Fruit fly (Drosophila melanogaster) whole organism, embryonic: ENCODE data around the gene Csk.

Experiments used
- Bdp1 ChIP-seq: fragments of 200-800 bp; sonication (Bioruptor generic); optimal IDR thresholded peaks from 3 replicates; lab custom pipeline; 2016; ENCODE audit warnings: missing biosample characterization, missing genetic modification characterization
- CG10274 ChIP-seq: fragments of 200-800 bp; sonication (Bioruptor generic); optimal IDR thresholded peaks from 3 replicates; lab custom pipeline; 2017; ENCODE audit warnings: missing biosample characterization, mild to moderate bottlenecking, missing genetic modification characterization
- CG10431 ChIP-seq: fragments of 200-800 bp; sonication (Bioruptor generic); optimal IDR thresholded peaks from 3 replicates; lab custom pipeline; 2018; ENCODE audit warnings: missing biosample characterization, mild to moderate bottlenecking, missing genetic modification characterization
- CG12155 ChIP-seq: fragments of 200-800 bp; sonication (Bioruptor generic); optimal IDR thresholded peaks from 3 replicates; lab custom pipeline; 2016; ENCODE audit warnings: missing biosample characterization, missing genetic modification characterization
- CG13296 ChIP-seq: fragments of 200-800 bp; sonication (Bioruptor generic); optimal IDR thresholded peaks from 3 replicates; lab custom pipeline; 2018; ENCODE audit warnings: missing biosample characterization, mild to moderate bottlenecking, missing genetic modification characterization
- CG13424 ChIP-seq: fragments of 200-800 bp; sonication (Bioruptor generic); optimal IDR thresholded peaks from 2 replicates; lab custom pipeline; 2019; ENCODE audit warnings: missing biosample characterization, mild to moderate bottlenecking, missing genetic modification characterization, moderate library complexity
- CG1603 ChIP-seq: fragments of 200-800 bp; sonication (Bioruptor generic); optimal IDR thresholded peaks from 2 replicates; lab custom pipeline; 2019; ENCODE audit warnings: missing biosample characterization, mild to moderate bottlenecking, missing genetic modification characterization, moderate library complexity
- CG2116 ChIP-seq: fragments of 200-800 bp; sonication (Bioruptor generic); optimal IDR thresholded peaks from 3 replicates; lab custom pipeline; 2018; ENCODE audit warnings: missing biosample characterization, mild to moderate bottlenecking, missing genetic modification characterization
- CG2202 ChIP-seq: fragments of 200-800 bp; sonication (Bioruptor generic); optimal IDR thresholded peaks from 2 replicates; lab custom pipeline; 2018; ENCODE audit warnings: missing biosample characterization, mild to moderate bottlenecking, missing genetic modification characterization
- CG31365 ChIP-seq: fragments of 200-800 bp; sonication (Bioruptor generic); optimal IDR thresholded peaks from 2 replicates; lab custom pipeline; 2018; ENCODE audit warnings: missing biosample characterization, mild to moderate bottlenecking, missing genetic modification characterization
- CG3847 ChIP-seq: fragments of 200-800 bp; sonication (Bioruptor generic); IDR thresholded peaks from 2 replicates; pipeline ENCODE4 v1.3.6; 2022; ENCODE audit warnings: missing biosample characterization, missing genetic modification characterization
- CG4282 ChIP-seq: fragments of 200-800 bp; sonication (Bioruptor generic); optimal IDR thresholded peaks from 2 replicates; lab custom pipeline; 2016; ENCODE audit warnings: missing biosample characterization, missing genetic modification characterization
- CG7357 ChIP-seq: fragments of 200-800 bp; sonication (Bioruptor generic); IDR thresholded peaks from 3 replicates; pipeline ENCODE4 v1.3.6; 2022; ENCODE audit warnings: missing biosample characterization, missing genetic modification characterization
- CG7928 ChIP-seq: fragments of 200-800 bp; sonication (Bioruptor generic); optimal IDR thresholded peaks from 2 replicates; lab custom pipeline; 2017; ENCODE audit warnings: missing biosample characterization, mild to moderate bottlenecking, missing genetic modification characterization
- CG8388 ChIP-seq: fragments of 200-800 bp; sonication (Bioruptor generic); optimal IDR thresholded peaks from 2 replicates; lab custom pipeline; 2019; ENCODE audit warnings: missing biosample characterization, mild to moderate bottlenecking, missing genetic modification characterization, moderate library complexity
- CG9876 ChIP-seq: fragments of 200-800 bp; sonication (Bioruptor generic); optimal IDR thresholded peaks from 2 replicates; lab custom pipeline; 2016; ENCODE audit warnings: missing biosample characterization, missing genetic modification characterization
- Dad ChIP-seq: fragments of 200-800 bp; sonication (Bioruptor generic); optimal IDR thresholded peaks from 3 replicates; lab custom pipeline; 2016; ENCODE audit warnings: missing biosample characterization, missing genetic modification characterization
- Dip2 ChIP-seq: fragments of 200-800 bp; sonication (Bioruptor generic); IDR thresholded peaks from 2 replicates; pipeline ENCODE4 v1.3.6; 2022; ENCODE audit warnings: missing biosample characterization, missing genetic modification characterization
- Dip3 ChIP-seq: fragments of 200-800 bp; sonication (Bioruptor generic); optimal IDR thresholded peaks from 3 replicates; lab custom pipeline; 2016; ENCODE audit warnings: missing biosample characterization, missing genetic modification characterization
- Eip74EF ChIP-seq, 2 experiments: fragments of 200-800 bp in 1 of 2; fragments of >200 bp in 1 of 2; sonication (Bioruptor generic) in 1 of 2; optimal IDR thresholded peaks; 2 replicates each; lab custom pipeline; 2017 to 2019; ENCODE audit warnings: missing biosample characterization in 2 of 2, missing genetic modification characterization in 2 of 2, mild to moderate bottlenecking in 1 of 2, moderate library complexity in 1 of 2
- HHEX ChIP-seq: fragments of 200-800 bp; sonication (Bioruptor generic); optimal IDR thresholded peaks from 3 replicates; lab custom pipeline; 2017; ENCODE audit warnings: missing biosample characterization, mild to moderate bottlenecking, missing genetic modification characterization, missing genetic modification reagents
- Myb ChIP-seq: fragments of 200-800 bp; sonication (Bioruptor generic); optimal IDR thresholded peaks from 2 replicates; lab custom pipeline; 2016; ENCODE audit warnings: missing biosample characterization, missing genetic modification characterization
- NfI ChIP-seq: fragments of 200-800 bp; sonication (Bioruptor generic); optimal IDR thresholded peaks from 3 replicates; lab custom pipeline; 2018; ENCODE audit warnings: missing biosample characterization, mild to moderate bottlenecking, missing genetic modification characterization, moderate library complexity
- Pdp1 ChIP-seq, 2 experiments: fragments of 200-800 bp; sonication (Bioruptor generic); optimal IDR thresholded peaks; 3 replicates each; lab custom pipeline; 2016; ENCODE audit warnings: missing biosample characterization in 2 of 2, missing genetic modification characterization in 2 of 2, mild to moderate bottlenecking in 1 of 2, moderate library complexity in 1 of 2
- Rfx ChIP-seq: fragments of 200-800 bp; sonication (Bioruptor generic); IDR thresholded peaks from 2 replicates; pipeline ENCODE4 v1.3.6; 2022; ENCODE audit warnings: missing biosample characterization, missing genetic modification characterization
- Sry-δ ChIP-seq: fragments of 200-800 bp; sonication (Bioruptor generic); optimal IDR thresholded peaks from 2 replicates; lab custom pipeline; 2016; ENCODE audit warnings: missing biosample characterization, missing genetic modification characterization
- TFAM ChIP-seq: fragments of 200-800 bp; sonication (Bioruptor generic); optimal IDR thresholded peaks from 2 replicates; lab custom pipeline; 2017; ENCODE audit warnings: missing biosample characterization, missing genetic modification characterization, inconsistent platforms
- YL-1 ChIP-seq: fragments of 200-800 bp; sonication (Bioruptor generic); optimal IDR thresholded peaks from 3 replicates; lab custom pipeline; 2017; ENCODE audit warnings: missing biosample characterization, mild to moderate bottlenecking, missing genetic modification characterization
- ac ChIP-seq: fragments of 200-800 bp; sonication (Bioruptor generic); optimal IDR thresholded peaks from 3 replicates; lab custom pipeline; 2017; ENCODE audit warnings: missing biosample characterization, mild to moderate bottlenecking, missing genetic modification characterization
- cas ChIP-seq: fragments of 200-800 bp; sonication (Bioruptor generic); IDR thresholded peaks from 2 replicates; pipeline ENCODE4 v1.3.6; 2022; ENCODE audit warnings: missing biosample characterization, missing genetic modification characterization
- cato ChIP-seq: fragments of 200-800 bp; sonication (Bioruptor generic); optimal IDR thresholded peaks from 2 replicates; lab custom pipeline; 2016; ENCODE audit warnings: missing biosample characterization, missing genetic modification characterization, borderline replicate concordance
- dan ChIP-seq: fragments of 200-800 bp; sonication (Bioruptor generic); IDR thresholded peaks from 2 replicates; pipeline ENCODE4 v1.3.6; 2022; ENCODE audit warnings: missing biosample characterization, missing genetic modification characterization
- dmrt11E ChIP-seq: fragments of 200-800 bp; sonication (Bioruptor generic); optimal IDR thresholded peaks from 3 replicates; lab custom pipeline; 2018; ENCODE audit warnings: missing biosample characterization, mild to moderate bottlenecking, missing genetic modification characterization, moderate library complexity
- fd64A ChIP-seq: fragments of 200-800 bp; sonication (Bioruptor generic); optimal IDR thresholded peaks from 3 replicates; lab custom pipeline; 2018; ENCODE audit warnings: missing biosample characterization, mild to moderate bottlenecking, missing genetic modification characterization
- jumu ChIP-seq: fragments of 200-800 bp; sonication (Bioruptor generic); optimal IDR thresholded peaks from 3 replicates; lab custom pipeline; 2016; ENCODE audit warnings: missing biosample characterization, missing genetic modification characterization
- mam ChIP-seq: fragments of 200-800 bp; sonication (Bioruptor generic); optimal IDR thresholded peaks from 3 replicates; lab custom pipeline; 2016; ENCODE audit warnings: missing biosample characterization, missing genetic modification characterization
- otp ChIP-seq: fragments of 200-800 bp; sonication (Bioruptor generic); IDR thresholded peaks from 3 replicates; pipeline ENCODE4, ENCODE4 v1.3.6; 2022; ENCODE audit warnings: missing biosample characterization, missing genetic modification characterization
- pan ChIP-seq, 4 experiments: fragments of >200 bp in 3 of 4; fragments of 200-800 bp in 1 of 4; sonication (Bioruptor generic) in 1 of 4; optimal IDR thresholded peaks in 3 of 4; IDR thresholded peaks in 1 of 4; 2 replicates each; pipeline versions ENCODE4 v1.3.6 to Lab custom; 2017 to 2022; ENCODE audit warnings: missing biosample characterization in 2 of 4, missing genetic modification characterization in 2 of 4, mixed read lengths in 1 of 4
- psq ChIP-seq: fragments of 200-800 bp; sonication (Bioruptor generic); optimal IDR thresholded peaks from 2 replicates; lab custom pipeline; 2017; ENCODE audit warnings: missing biosample characterization, missing genetic modification characterization
- pzg ChIP-seq: fragments of 200-800 bp; sonication (Bioruptor generic); optimal IDR thresholded peaks from 3 replicates; lab custom pipeline; 2018; ENCODE audit warnings: missing biosample characterization, mild to moderate bottlenecking, missing genetic modification characterization, moderate library complexity
- repo ChIP-seq: fragments of 200-800 bp; sonication (Bioruptor generic); optimal IDR thresholded peaks from 2 replicates; lab custom pipeline; 2016; ENCODE audit warnings: missing biosample characterization, missing genetic modification characterization
- rib ChIP-seq: fragments of 200-800 bp; sonication (Bioruptor generic); IDR thresholded peaks from 2 replicates; pipeline ENCODE4 v1.3.6; 2022; ENCODE audit warnings: missing biosample characterization, missing genetic modification characterization
- slou ChIP-seq: fragments of 200-800 bp; sonication (Bioruptor generic); optimal IDR thresholded peaks from 3 replicates; lab custom pipeline; 2016; ENCODE audit warnings: missing biosample characterization, missing genetic modification characterization
- sr ChIP-seq: fragments of 200-800 bp; sonication (Bioruptor generic); IDR thresholded peaks from 3 replicates; pipeline ENCODE4 v1.3.6; 2022; ENCODE audit warnings: missing biosample characterization, missing genetic modification characterization
- tap ChIP-seq: fragments of 200-800 bp; optimal IDR thresholded peaks from 3 replicates; lab custom pipeline; 2019; ENCODE audit warnings: missing biosample characterization, mild to moderate bottlenecking, missing genetic modification characterization, moderate library complexity
- twi ChIP-seq: fragments of 200-800 bp; optimal IDR thresholded peaks from 2 replicates; lab custom pipeline; 2019; ENCODE audit warnings: missing biosample characterization, mild to moderate bottlenecking, missing genetic modification characterization, moderate library complexity
- tx ChIP-seq: fragments of 200-800 bp; sonication (Bioruptor generic); optimal IDR thresholded peaks from 2 replicates; lab custom pipeline; 2016; ENCODE audit warnings: missing biosample characterization, missing genetic modification characterization
- vfl ChIP-seq: fragments of 200-800 bp; sonication (Bioruptor generic); optimal IDR thresholded peaks from 2 replicates; lab custom pipeline; 2016; ENCODE audit warnings: missing biosample characterization, missing genetic modification characterization
- vnd ChIP-seq: fragments of 200-800 bp; sonication (Bioruptor generic); IDR thresholded peaks from 3 replicates; pipeline ENCODE4 v1.3.6; 2022; ENCODE audit warnings: missing biosample characterization, missing genetic modification characterization; ENCODE audit not compliant: partially characterized antibody

The Csk gene

dm6 chr3R:11656614-11657216 lies 6.2 kb upstream of the Csk start (continued):
- TF ChIP-seq Eip74EF (GFP tag; optimal IDR thresholded peaks at IDR 0.05; lab: Kevin White, UChicago) (peak in 1 of 2 experiments; percentile 90), slou (GFP tag; lab: Kevin White, UChicago) (peak; percentile 93), pzg (GFP tag; lab: Kevin White, UChicago) (peak; percentile 22), CG4282 (GFP tag; lab: Kevin White, UChicago) (peak; percentile 87), tx (GFP tag; lab: Kevin White, UChicago) (peak; percentile 93), Dip3 (GFP tag; lab: Kevin White, UChicago) (peak; percentile 96), CG3847 (GFP tag; lab: Robert Waterston, UW) (peak; percentile 97), CG31365 (tag; lab: Kevin White, UChicago) (peak; percentile 87), jumu (GFP tag; lab: Kevin White, UChicago) (peak; percentile 93), CG7928 (GFP tag; lab: Kevin White, UChicago) (peak; percentile 78), CG12155 (GFP tag; lab: Kevin White, UChicago) (peak; percentile 94), Myb (peak; percentile 83), CG2202 (tag; lab: Kevin White, UChicago) (peak; percentile 90), cato (peak; percentile 91), Rfx (GFP tag; lab: Robert Waterston, UW) (peak; percentile 99), repo (GFP tag; lab: Kevin White, UChicago) (peak; percentile 89), dan (peak; percentile 71; the same call in 1 of the 2 replicates), fd64A (GFP tag; lab: Kevin White, UChicago) (peak; percentile 92), mam (GFP tag; lab: Kevin White, UChicago) (peak; percentile 96), psq (GFP tag; lab: Kevin White, UChicago) (peak; percentile 84), ac (GFP tag; lab: Kevin White, UChicago) (peak; percentile 59), Bdp1 (GFP tag; lab: Kevin White, UChicago) (peak; percentile 91), NfI (GFP tag; lab: Kevin White, UChicago) (peak; percentile 97), rib (GFP tag; lab: Robert Waterston, UW) (peak; percentile 97), CG1603 (tag; lab: Kevin White, UChicago) (peak; percentile 95), sr (GFP tag; lab: Robert Waterston, UW) (peak; percentile 84), otp (GFP tag; lab: Robert Waterston, UW) (peak; percentile 95), cas (GFP tag; lab: Robert Waterston, UW) (peak; percentile 95), TFAM (GFP tag; lab: Kevin White, UChicago) (peak; percentile 68), CG7357 (GFP tag; lab: Robert Waterston, UW) (peak; percentile 91), CG13424 (peak; percentile 97), vfl (GFP tag; lab: Kevin White, UChicago) (peak; percentile 96), HHEX (peak; percentile 97), YL-1 (GFP tag; lab: Kevin White, UChicago) (peak; percentile 77), dmrt11E (tag; lab: Kevin White, UChicago) (peak; percentile 91), pan (optimal IDR thresholded peaks at IDR 0.05; lab: Kevin White, UChicago) (no peak), pan (GFP tag; optimal IDR thresholded peaks at IDR 0.05 in 1 of 2, IDR thresholded peaks at IDR 0.05 in 1 of 2) (peak in 1 of 2 experiments; percentile 98), CG10274 (peak; percentile 81), CG8388 (peak; percentile 96), Pdp1 (GFP tag; optimal IDR thresholded peaks at IDR 0.05; lab: Kevin White, UChicago) (peak; percentile 95 to 97), CG2116 (GFP tag; lab: Kevin White, UChicago) (peak; percentile 77), tap (tag; lab: Kevin White, UChicago) (peak; percentile 96), twi (tag; lab: Kevin White, UChicago) (peak; percentile 82), Sry-δ (GFP tag; lab: Kevin White, UChicago) (peak; percentile 57), Dip2 (GFP tag; lab: Robert Waterston, UW) (peak; percentile 62; the same call in 1 of the 2 replicates), CG13296 (GFP tag; lab: Kevin White, UChicago) (peak; percentile 94), Dad (GFP tag; lab: Kevin White, UChicago) (peak; percentile 94), CG9876 (peak; percentile 86), CG10431 (GFP tag; lab: Kevin White, UChicago) (peak; percentile 81), vnd (GFP tag; lab: Robert Waterston, UW) (no peak)
